Fruit fly (Drosophila melanogaster) whole organism: ENCODE results near the gene Agxt.

Experiments used
- CG8478 ChIP-seq: fragments of >200 bp; optimal IDR thresholded peaks from 2 replicates; lab custom pipeline; 2018; ENCODE audit warnings: inconsistent platforms
- Dll ChIP-seq: fragments of >200 bp; optimal IDR thresholded peaks from 2 replicates; lab custom pipeline; 2017
- EcR ChIP-seq, 2 experiments: fragments of >200 bp; optimal IDR thresholded peaks; 2 replicates each; lab custom pipeline; 2017; ENCODE audit warnings: missing biosample characterization in 2 of 2, missing genetic modification characterization in 2 of 2, missing genetic modification reagents in 2 of 2
- pan ChIP-seq: fragments of >200 bp; optimal IDR thresholded peaks from 2 replicates; lab custom pipeline; 2017
- psq ChIP-seq: fragments of >200 bp; optimal IDR thresholded peaks from 2 replicates; lab custom pipeline; 2017
- usp ChIP-seq: fragments of >200 bp; optimal IDR thresholded peaks from 2 replicates; lab custom pipeline; 2017; ENCODE audit warnings: missing biosample characterization, missing genetic modification characterization, mixed read lengths

dm6 chrX:6542331-6542730, 13.6 kb downstream of the Agxt start:
- TF ChIP-seq psq (lab: Kevin White, UChicago) (no peak), EcR (GFP tag; optimal IDR thresholded peaks at IDR 0.05; lab: Kevin White, UChicago) (no peak), Dll (lab: Kevin White, UChicago) (no peak), usp (GFP tag; lab: Kevin White, UChicago) (no peak), CG8478 (lab: Kevin White, UChicago) (no peak), pan (lab: Kevin White, UChicago) (no peak)
